Fruit fly (Drosophila melanogaster) whole organism, embryonic: ENCODE data around the gene Tim17a1.

ENCODE experiments used
- ATbp ChIP-seq: fragments of 200-800 bp; sonication (Bioruptor generic); optimal IDR thresholded peaks from 2 replicates; lab custom pipeline; 2017; ENCODE audit warnings: missing biosample characterization, mild to moderate bottlenecking, missing genetic modification characterization, missing genetic modification reagents
- Adf1 ChIP-seq: fragments of 200-800 bp; sonication (Bioruptor generic); IDR thresholded peaks from 2 replicates; pipeline ENCODE4 v1.3.6; 2022; ENCODE audit warnings: missing biosample characterization, missing genetic modification characterization
- Aef1 ChIP-seq: fragments of 200-800 bp; sonication (Bioruptor generic); IDR thresholded peaks from 3 replicates; pipeline ENCODE4 v1.3.6; 2022; ENCODE audit warnings: missing biosample characterization, missing genetic modification characterization
- BEAF-32 ChIP-seq: fragments of 200-800 bp; sonication (Bioruptor generic); optimal IDR thresholded peaks from 3 replicates; lab custom pipeline; 2017; ENCODE audit warnings: missing biosample characterization, missing genetic modification characterization, mild to moderate bottlenecking, moderate library complexity, missing genetic modification reagents
- CG11093 ChIP-seq: fragments of 200-800 bp; sonication (Bioruptor generic); IDR thresholded peaks from 3 replicates; pipeline ENCODE4 v1.3.6; 2022; ENCODE audit warnings: missing biosample characterization, missing genetic modification characterization
- CG13624 ChIP-seq: fragments of 200-800 bp; sonication (Bioruptor generic); optimal IDR thresholded peaks from 2 replicates; lab custom pipeline; 2016; ENCODE audit warnings: missing biosample characterization, missing genetic modification characterization
- CG13775 ChIP-seq: fragments of 200-800 bp; sonication (Bioruptor generic); optimal IDR thresholded peaks from 3 replicates; lab custom pipeline; 2017; ENCODE audit warnings: missing biosample characterization, mild to moderate bottlenecking, missing genetic modification characterization
- CG14965 ChIP-seq: fragments of 200-800 bp; sonication (Bioruptor generic); optimal IDR thresholded peaks from 2 replicates; lab custom pipeline; 2016; ENCODE audit warnings: missing biosample characterization, missing genetic modification characterization, borderline replicate concordance
- CG15514 ChIP-seq: fragments of 200-800 bp; sonication (Bioruptor generic); optimal IDR thresholded peaks from 3 replicates; lab custom pipeline; 2017; ENCODE audit warnings: missing biosample characterization, missing genetic modification characterization, mild to moderate bottlenecking, moderate library complexity, missing genetic modification reagents
- CG15696 ChIP-seq: fragments of 200-800 bp; sonication (Bioruptor generic); optimal IDR thresholded peaks from 2 replicates; lab custom pipeline; 2019; ENCODE audit warnings: missing biosample characterization, mild to moderate bottlenecking, missing genetic modification characterization, moderate library complexity
- CG17328 ChIP-seq: fragments of 200-800 bp; sonication (Bioruptor generic); IDR thresholded peaks from 2 replicates; pipeline ENCODE4 v1.3.6; 2022; ENCODE audit warnings: missing biosample characterization, missing genetic modification characterization
- CG17385 ChIP-seq: fragments of 200-800 bp; sonication (Bioruptor generic); optimal IDR thresholded peaks from 3 replicates; lab custom pipeline; 2018; ENCODE audit warnings: missing biosample characterization, mild to moderate bottlenecking, missing genetic modification characterization
- CG17829 ChIP-seq: fragments of 200-800 bp; optimal IDR thresholded peaks from 2 replicates; lab custom pipeline; 2019; ENCODE audit warnings: missing biosample characterization, mild to moderate bottlenecking, missing genetic modification characterization, moderate library complexity
- CG17912 ChIP-seq: fragments of 200-800 bp; sonication (Bioruptor generic); optimal IDR thresholded peaks from 2 replicates; lab custom pipeline; 2018; ENCODE audit warnings: missing biosample characterization, mild to moderate bottlenecking, missing genetic modification characterization
- CG2116 ChIP-seq: fragments of 200-800 bp; sonication (Bioruptor generic); optimal IDR thresholded peaks from 3 replicates; lab custom pipeline; 2018; ENCODE audit warnings: missing biosample characterization, mild to moderate bottlenecking, missing genetic modification characterization
- CG30020 ChIP-seq: fragments of 200-800 bp; optimal IDR thresholded peaks from 2 replicates; lab custom pipeline; 2019; ENCODE audit warnings: missing biosample characterization, mild to moderate bottlenecking, missing genetic modification characterization, moderate library complexity
- CG30431 ChIP-seq: fragments of 200-800 bp; sonication (Bioruptor generic); optimal IDR thresholded peaks from 2 replicates; lab custom pipeline; 2017; ENCODE audit warnings: missing biosample characterization, missing genetic modification characterization
- CG31224 ChIP-seq: fragments of 200-800 bp; sonication (Bioruptor generic); IDR thresholded peaks from 2 replicates; pipeline ENCODE4 v1.3.6; 2022; ENCODE audit warnings: missing biosample characterization, missing genetic modification characterization
- CG3407 ChIP-seq: fragments of 200-800 bp; sonication (Bioruptor generic); optimal IDR thresholded peaks from 2 replicates; lab custom pipeline; 2018; ENCODE audit warnings: missing biosample characterization, mild to moderate bottlenecking, missing genetic modification characterization
- CG3847 ChIP-seq: fragments of 200-800 bp; sonication (Bioruptor generic); IDR thresholded peaks from 2 replicates; pipeline ENCODE4 v1.3.6; 2022; ENCODE audit warnings: missing biosample characterization, missing genetic modification characterization
- CG6765 ChIP-seq: fragments of 200-800 bp; sonication (Bioruptor generic); optimal IDR thresholded peaks from 3 replicates; lab custom pipeline; 2017; ENCODE audit warnings: missing biosample characterization, mild to moderate bottlenecking, missing genetic modification characterization
- CG7963 ChIP-seq: fragments of 200-800 bp; sonication (Bioruptor generic); IDR thresholded peaks from 3 replicates; pipeline ENCODE4 v1.3.6; 2022; ENCODE audit warnings: missing biosample characterization, missing genetic modification characterization; ENCODE audit not compliant: partially characterized antibody
- CG8478 ChIP-seq: fragments of >200 bp; optimal IDR thresholded peaks from 2 replicates; lab custom pipeline; 2018
- CG9932 ChIP-seq: fragments of 200-800 bp; sonication (Bioruptor generic); IDR thresholded peaks from 2 replicates; pipeline ENCODE4 v1.3.6; 2022; ENCODE audit warnings: missing biosample characterization, missing genetic modification characterization
- Camta ChIP-seq: fragments of 200-800 bp; sonication (Bioruptor generic); optimal IDR thresholded peaks from 2 replicates; lab custom pipeline; 2016; ENCODE audit warnings: missing biosample characterization, missing genetic modification characterization
- Dad ChIP-seq: fragments of 200-800 bp; sonication (Bioruptor generic); optimal IDR thresholded peaks from 3 replicates; lab custom pipeline; 2016; ENCODE audit warnings: missing biosample characterization, missing genetic modification characterization
- Max ChIP-seq: fragments of 200-800 bp; sonication (Bioruptor generic); optimal IDR thresholded peaks from 2 replicates; lab custom pipeline; 2016; ENCODE audit warnings: missing biosample characterization, mild to moderate bottlenecking, missing genetic modification characterization
- Meics ChIP-seq: fragments of 200-800 bp; sonication (Bioruptor generic); optimal IDR thresholded peaks from 2 replicates; lab custom pipeline; 2017; ENCODE audit warnings: missing biosample characterization, mild to moderate bottlenecking, missing genetic modification characterization
- Side ChIP-seq: fragments of 200-800 bp; sonication (Bioruptor generic); optimal IDR thresholded peaks from 2 replicates; lab custom pipeline; 2016; ENCODE audit warnings: missing biosample characterization, missing genetic modification characterization
- Sox102F ChIP-seq: fragments of 200-800 bp; sonication (Bioruptor generic); optimal IDR thresholded peaks from 2 replicates; lab custom pipeline; 2018; ENCODE audit warnings: missing biosample characterization, mild to moderate bottlenecking, missing genetic modification characterization, moderate library complexity
- Stat92E ChIP-seq, 3 experiments: fragments of >200 bp in 2 of 3; fragments of 200-800 bp in 1 of 3; sonication (Bioruptor generic) in 1 of 3; optimal IDR thresholded peaks; 2 replicates each; lab custom pipeline; 2017 to 2019; ENCODE audit warnings: missing biosample characterization in 3 of 3, missing genetic modification characterization in 3 of 3, mild to moderate bottlenecking in 1 of 3, moderate library complexity in 1 of 3
- Usf ChIP-seq: fragments of 200-800 bp; sonication (Bioruptor generic); optimal IDR thresholded peaks from 2 replicates; lab custom pipeline; 2017; ENCODE audit warnings: missing genotype, missing biosample characterization, missing genetic modification characterization
- Xbp1 ChIP-seq: fragments of 200-800 bp; sonication (Bioruptor generic); optimal IDR thresholded peaks from 3 replicates; lab custom pipeline; 2016; ENCODE audit warnings: missing biosample characterization, mild to moderate bottlenecking, missing genetic modification characterization
- abd-A ChIP-seq: fragments of 200-800 bp; sonication (Bioruptor generic); optimal IDR thresholded peaks from 3 replicates; lab custom pipeline; 2019; ENCODE audit warnings: missing biosample characterization, mild to moderate bottlenecking, missing genetic modification characterization, moderate library complexity
- ara ChIP-seq: fragments of 200-800 bp; sonication (Bioruptor generic); IDR thresholded peaks from 2 replicates; pipeline ENCODE4 v1.3.6; 2022; ENCODE audit warnings: missing biosample characterization, missing genetic modification characterization
- az2 ChIP-seq: fragments of 200-800 bp; sonication (Bioruptor generic); optimal IDR thresholded peaks from 3 replicates; lab custom pipeline; 2016; ENCODE audit warnings: missing biosample characterization, missing genetic modification characterization
- bowl ChIP-seq: fragments of 200-800 bp; sonication (Bioruptor generic); IDR thresholded peaks from 2 replicates; pipeline ENCODE4 v1.3.6; 2022; ENCODE audit warnings: missing biosample characterization, missing genetic modification characterization
- crp ChIP-seq, 2 experiments: fragments of 200-800 bp; sonication (Bioruptor generic); optimal IDR thresholded peaks; 2 replicates in 1 of 2; 3 replicates in 1 of 2; lab custom pipeline; 2017; ENCODE audit warnings: missing biosample characterization in 2 of 2, missing genetic modification characterization in 2 of 2, mild to moderate bottlenecking in 1 of 2, moderate library complexity in 1 of 2
- ewg ChIP-seq: fragments of 200-800 bp; sonication (Bioruptor generic); optimal IDR thresholded peaks from 3 replicates; lab custom pipeline; 2017; ENCODE audit warnings: mild to moderate bottlenecking, missing biosample characterization, missing genetic modification reagents, missing genetic modification characterization
- fd64A ChIP-seq: fragments of 200-800 bp; sonication (Bioruptor generic); optimal IDR thresholded peaks from 3 replicates; lab custom pipeline; 2018; ENCODE audit warnings: missing biosample characterization, mild to moderate bottlenecking, missing genetic modification characterization
- gsb-n ChIP-seq: fragments of 200-800 bp; sonication (Bioruptor generic); optimal IDR thresholded peaks from 3 replicates; lab custom pipeline; 2018; ENCODE audit warnings: missing biosample characterization, mild to moderate bottlenecking, missing genetic modification characterization
- hth ChIP-seq: fragments of >200 bp; optimal IDR thresholded peaks from 2 replicates; lab custom pipeline; 2017; ENCODE audit warnings: inconsistent platforms
- insv ChIP-seq, 2 experiments: fragments of 200-800 bp; sonication (Bioruptor generic); optimal IDR thresholded peaks; 3 replicates each; lab custom pipeline; 2016 to 2018; ENCODE audit warnings: missing biosample characterization in 2 of 2, missing genetic modification characterization in 2 of 2
- lab ChIP-seq: fragments of 200-800 bp; sonication (Bioruptor generic); optimal IDR thresholded peaks from 3 replicates; lab custom pipeline; 2017; ENCODE audit warnings: missing biosample characterization, missing genetic modification characterization, mild to moderate bottlenecking, moderate library complexity, missing genetic modification reagents
- lilli ChIP-seq: fragments of 200-800 bp; sonication (Bioruptor generic); optimal IDR thresholded peaks from 3 replicates; lab custom pipeline; 2016; ENCODE audit warnings: missing biosample characterization, missing genetic modification characterization
- lola ChIP-seq, 3 experiments: fragments of >200 bp in 2 of 3; fragments of 200-800 bp in 1 of 3; sonication (Bioruptor generic) in 1 of 3; optimal IDR thresholded peaks; 2 replicates each; lab custom pipeline; 2017 to 2019; ENCODE audit warnings: missing biosample characterization in 3 of 3, missing genetic modification characterization in 3 of 3, mild to moderate bottlenecking in 1 of 3, moderate library complexity in 1 of 3
- mirr ChIP-seq: fragments of 200-800 bp; sonication (Bioruptor generic); optimal IDR thresholded peaks from 3 replicates; lab custom pipeline; 2018; ENCODE audit warnings: missing biosample characterization, mild to moderate bottlenecking, missing genetic modification characterization
- oc ChIP-seq: fragments of 200-800 bp; sonication (Bioruptor generic); optimal IDR thresholded peaks from 2 replicates; lab custom pipeline; 2018; ENCODE audit warnings: missing biosample characterization, mild to moderate bottlenecking, missing genetic modification characterization, moderate library complexity
- schlank ChIP-seq: fragments of 200-800 bp; sonication (Bioruptor generic); optimal IDR thresholded peaks from 2 replicates; lab custom pipeline; 2018; ENCODE audit warnings: missing biosample characterization, mild to moderate bottlenecking, missing genetic modification characterization
- sens-2 ChIP-seq: fragments of 200-800 bp; sonication (Bioruptor generic); IDR thresholded peaks from 2 replicates; pipeline ENCODE4 v1.3.6; 2022; ENCODE audit warnings: missing biosample characterization, missing genetic modification characterization
- tgo ChIP-seq: fragments of 200-800 bp; sonication (Bioruptor generic); IDR thresholded peaks from 3 replicates; pipeline ENCODE4 v1.3.6; 2022; ENCODE audit warnings: missing biosample characterization, missing genetic modification characterization

The Tim17a1 gene

dm6 chr3R:12314236-12314635, 50.2 kb downstream of the Tim17a1 start (continued):
- TF ChIP-seq schlank (tag; lab: Kevin White, UChicago) (no peak), ara (GFP tag; lab: Robert Waterston, UW) (no peak), CG8478 (lab: Kevin White, UChicago) (no peak), mirr (no peak), CG7963 (GFP tag; lab: Robert Waterston, UW) (no peak), ATbp (GFP tag; lab: Kevin White, UChicago) (no peak), CG14965 (no peak), fd64A (GFP tag; lab: Kevin White, UChicago) (no peak), CG17385 (no peak), Camta (GFP tag; lab: Kevin White, UChicago) (no peak), CG13624 (GFP tag; lab: Kevin White, UChicago) (no peak), hth (lab: Kevin White, UChicago) (no peak), az2 (GFP tag; lab: Kevin White, UChicago) (peak; percentile 46), CG11093 (GFP tag; lab: Robert Waterston, UW) (no peak), BEAF-32 (GFP tag; lab: Kevin White, UChicago) (no peak), Stat92E (GFP tag; optimal IDR thresholded peaks at IDR 0.05; lab: Kevin White, UChicago) (no peak), CG9932 (GFP tag; lab: Robert Waterston, UW) (no peak), CG17328 (GFP tag; lab: Robert Waterston, UW) (peak; percentile 47; the same call in 1 of the 2 replicates), bowl (no peak), sens-2 (GFP tag; lab: Robert Waterston, UW) (no peak), Xbp1 (GFP tag; lab: Kevin White, UChicago) (peak; percentile 16), CG3847 (GFP tag; lab: Robert Waterston, UW) (no peak), lola (GFP tag; optimal IDR thresholded peaks at IDR 0.05; lab: Kevin White, UChicago) (peak in 1 of 3 experiments; percentile 66), crp (GFP tag; optimal IDR thresholded peaks at IDR 0.05; lab: Kevin White, UChicago) (no peak), ewg (GFP tag; lab: Kevin White, UChicago) (peak; percentile 6), CG15696 (tag; lab: Kevin White, UChicago) (no peak), Aef1 (GFP tag; lab: Robert Waterston, UW) (no peak), Dad (GFP tag; lab: Kevin White, UChicago) (no peak), CG30020 (tag; lab: Kevin White, UChicago) (no peak), CG17912 (GFP tag; lab: Kevin White, UChicago) (no peak), CG3407 (peak; percentile 22), CG17829 (tag; lab: Kevin White, UChicago) (peak; percentile 26), CG13775 (GFP tag; lab: Kevin White, UChicago) (peak; percentile 7), Usf (GFP tag; lab: Kevin White, UChicago) (no peak), Adf1 (GFP tag; lab: Robert Waterston, UW) (no peak), CG2116 (GFP tag; lab: Kevin White, UChicago) (no peak), lilli (GFP tag; lab: Kevin White, UChicago) (peak; percentile 4), tgo (GFP tag; lab: Robert Waterston, UW) (no peak), Sox102F (GFP tag; lab: Kevin White, UChicago) (peak; percentile 18), Side (GFP tag; lab: Kevin White, UChicago) (no peak), CG31224 (GFP tag; lab: Robert Waterston, UW) (no peak), CG15514 (GFP tag; lab: Kevin White, UChicago) (no peak), CG30431 (GFP tag; lab: Kevin White, UChicago) (peak; percentile 29), abd-A (tag; lab: Kevin White, UChicago) (no peak), CG6765 (GFP tag; lab: Kevin White, UChicago) (no peak), lab (GFP tag; lab: Kevin White, UChicago) (no peak), Meics (no peak), oc (no peak), Max (GFP tag; lab: Kevin White, UChicago) (no peak), insv (GFP tag; optimal IDR thresholded peaks at IDR 0.05; lab: Kevin White, UChicago) (no peak), gsb-n (tag; lab: Kevin White, UChicago) (peak; percentile 22)
